Fruit fly (Drosophila melanogaster) whole organism, prepupa: ENCODE measurements around the gene CG11977.
A peak's percentile ranks its signal among the peaks of the same experiment; 100 is the strongest.

Experiments
- CG10631 ChIP-seq: fragments of 200-800 bp; sonication (Bioruptor generic); optimal IDR thresholded peaks from 2 replicates; lab custom pipeline; 2016; ENCODE audit warnings: missing biosample characterization, missing genetic modification characterization
- CG10669 ChIP-seq: fragments of 200-800 bp; sonication (Bioruptor generic); optimal IDR thresholded peaks from 3 replicates; lab custom pipeline; 2018; ENCODE audit warnings: missing biosample characterization, mild to moderate bottlenecking, missing genetic modification characterization, moderate library complexity
- CG11294 ChIP-seq: fragments of 200-800 bp; sonication (Bioruptor generic); IDR thresholded peaks from 2 replicates; pipeline ENCODE4 v1.3.6; 2022; ENCODE audit warnings: missing biosample characterization, missing genetic modification characterization
- CG11762 ChIP-seq: fragments of 200-800 bp; sonication (Bioruptor generic); optimal IDR thresholded peaks from 3 replicates; lab custom pipeline; 2016; ENCODE audit warnings: missing biosample characterization, missing genetic modification characterization; ENCODE audit not compliant: insufficient read depth
- CG15336 ChIP-seq: fragments of 200-800 bp; sonication (Bioruptor generic); IDR thresholded peaks from 2 replicates; pipeline ENCODE4 v1.3.6; 2022; ENCODE audit warnings: missing biosample characterization, missing genetic modification characterization
- CG1621 ChIP-seq: fragments of 200-800 bp; sonication (Bioruptor generic); optimal IDR thresholded peaks from 3 replicates; lab custom pipeline; 2018; ENCODE audit warnings: missing biosample characterization, mild to moderate bottlenecking, missing genetic modification characterization
- CG16779 ChIP-seq: fragments of 200-800 bp; sonication (Bioruptor generic); optimal IDR thresholded peaks from 3 replicates; lab custom pipeline; 2017; ENCODE audit warnings: missing biosample characterization, mild to moderate bottlenecking, missing genetic modification characterization
- CG3032 ChIP-seq: fragments of 200-800 bp; optimal IDR thresholded peaks from 2 replicates; lab custom pipeline; 2019; ENCODE audit warnings: missing biosample characterization, mild to moderate bottlenecking, missing genetic modification characterization, moderate library complexity
- CG31627 ChIP-seq: fragments of 200-800 bp; sonication (Bioruptor generic); optimal IDR thresholded peaks from 3 replicates; lab custom pipeline; 2016; ENCODE audit warnings: missing biosample characterization, missing genetic modification characterization
- CG32006 ChIP-seq: fragments of 200-800 bp; sonication (Bioruptor generic); optimal IDR thresholded peaks from 3 replicates; lab custom pipeline; 2017; ENCODE audit warnings: missing biosample characterization, mild to moderate bottlenecking, missing genetic modification characterization
- CG34406 ChIP-seq: fragments of 200-800 bp; sonication (Bioruptor generic); optimal IDR thresholded peaks from 3 replicates; lab custom pipeline; 2016; ENCODE audit warnings: missing biosample characterization, missing genetic modification characterization
- CG3919 ChIP-seq: fragments of 200-800 bp; sonication (Bioruptor generic); optimal IDR thresholded peaks from 3 replicates; lab custom pipeline; 2016; ENCODE audit warnings: missing biosample characterization, missing genetic modification characterization
- CG4318 ChIP-seq: fragments of 200-800 bp; sonication (Bioruptor generic); optimal IDR thresholded peaks from 3 replicates; lab custom pipeline; 2017; ENCODE audit warnings: missing biosample characterization, mild to moderate bottlenecking, missing genetic modification characterization
- CG6163 ChIP-seq: fragments of 200-800 bp; sonication (Bioruptor generic); IDR thresholded peaks from 3 replicates; pipeline ENCODE4 v1.3.6; 2022; ENCODE audit warnings: missing biosample characterization, missing genetic modification characterization
- CG6276 ChIP-seq: fragments of 200-800 bp; sonication (Bioruptor generic); optimal IDR thresholded peaks from 2 replicates; lab custom pipeline; 2017; ENCODE audit warnings: missing biosample characterization, mild to moderate bottlenecking, missing genetic modification characterization
- CG6808 ChIP-seq: fragments of 200-800 bp; sonication (Bioruptor generic); optimal IDR thresholded peaks from 3 replicates; lab custom pipeline; 2017; ENCODE audit warnings: missing biosample characterization, missing genetic modification characterization, mild to moderate bottlenecking, moderate library complexity, missing genetic modification reagents
- CG6854 ChIP-seq: fragments of 200-800 bp; sonication (Bioruptor generic); optimal IDR thresholded peaks from 2 replicates; lab custom pipeline; 2017; ENCODE audit warnings: missing biosample characterization, mild to moderate bottlenecking, missing genetic modification characterization
- CG7368 ChIP-seq: fragments of 200-800 bp; sonication (Bioruptor generic); optimal IDR thresholded peaks from 3 replicates; lab custom pipeline; 2016; ENCODE audit warnings: missing biosample characterization, missing genetic modification characterization
- CG8119 ChIP-seq: fragments of 200-800 bp; sonication (Bioruptor generic); IDR thresholded peaks from 3 replicates; pipeline ENCODE4 v1.3.6; 2022; ENCODE audit warnings: missing biosample characterization, missing genetic modification characterization
- CG8319 ChIP-seq: fragments of 200-800 bp; sonication (Bioruptor generic); optimal IDR thresholded peaks from 3 replicates; lab custom pipeline; 2016; ENCODE audit warnings: missing biosample characterization, missing genetic modification characterization
- CG8632 ChIP-seq: fragments of 200-800 bp; sonication (Bioruptor generic); optimal IDR thresholded peaks from 3 replicates; lab custom pipeline; 2016; ENCODE audit warnings: missing biosample characterization, missing genetic modification characterization
- CG9139 ChIP-seq: fragments of 200-800 bp; sonication (Bioruptor generic); optimal IDR thresholded peaks from 3 replicates; lab custom pipeline; 2017; ENCODE audit warnings: missing biosample characterization, mild to moderate bottlenecking, missing genetic modification characterization
- Eip75B ChIP-seq: fragments of 200-800 bp; sonication (Bioruptor generic); optimal IDR thresholded peaks from 3 replicates; lab custom pipeline; 2016; ENCODE audit warnings: missing biosample characterization, missing genetic modification characterization
- Eip78C ChIP-seq: fragments of 200-800 bp; sonication (Bioruptor generic); peaks from one replicate; lab custom pipeline; 2016; ENCODE audit warnings: missing biosample characterization, missing genetic modification characterization
- Eip93F ChIP-seq: fragments of 200-800 bp; sonication (Bioruptor generic); optimal IDR thresholded peaks from 2 replicates; lab custom pipeline; 2016; ENCODE audit warnings: missing biosample characterization, mild to moderate bottlenecking, missing genetic modification characterization
- Ets21C ChIP-seq: fragments of 200-800 bp; sonication (Bioruptor generic); optimal IDR thresholded peaks from 3 replicates; lab custom pipeline; 2016; ENCODE audit warnings: missing biosample characterization, missing genetic modification characterization
- Ets96B ChIP-seq: fragments of 200-800 bp; optimal IDR thresholded peaks from 2 replicates; lab custom pipeline; 2019; ENCODE audit warnings: missing biosample characterization, mild to moderate bottlenecking, missing genetic modification characterization, moderate library complexity
- Gug ChIP-seq: fragments of 200-800 bp; sonication (Bioruptor generic); IDR thresholded peaks from 2 replicates; pipeline ENCODE4 v1.3.6; 2022; ENCODE audit warnings: missing biosample characterization, missing genetic modification characterization
- Hr39 ChIP-seq: fragments of 200-800 bp; sonication (Bioruptor generic); optimal IDR thresholded peaks from 2 replicates; lab custom pipeline; 2016; ENCODE audit warnings: missing biosample characterization, missing genetic modification characterization
- Hr4 ChIP-seq: fragments of 200-800 bp; sonication (Bioruptor generic); optimal IDR thresholded peaks from 3 replicates; lab custom pipeline; 2016; ENCODE audit warnings: missing biosample characterization, missing genetic modification characterization
- Lpt ChIP-seq: fragments of 200-800 bp; sonication (Bioruptor generic); optimal IDR thresholded peaks from 3 replicates; lab custom pipeline; 2016; ENCODE audit warnings: missing biosample characterization, missing genetic modification characterization
- Met ChIP-seq: fragments of 200-800 bp; sonication (Bioruptor generic); optimal IDR thresholded peaks from 3 replicates; lab custom pipeline; 2016; ENCODE audit warnings: missing biosample characterization, missing genetic modification characterization
- OdsH ChIP-seq: fragments of 200-800 bp; sonication (Bioruptor generic); optimal IDR thresholded peaks from 3 replicates; lab custom pipeline; 2016; ENCODE audit warnings: missing biosample characterization, missing genetic modification characterization
- Smox ChIP-seq: fragments of 200-800 bp; sonication (Bioruptor generic); optimal IDR thresholded peaks from 3 replicates; lab custom pipeline; 2016; ENCODE audit warnings: missing biosample characterization, missing genetic modification characterization
- Sox102F ChIP-seq: fragments of 200-800 bp; sonication (Bioruptor generic); optimal IDR thresholded peaks from 2 replicates; lab custom pipeline; 2016; ENCODE audit warnings: missing biosample characterization, mild to moderate bottlenecking, missing genetic modification characterization
- Sox15 ChIP-seq: fragments of 200-800 bp; sonication (Bioruptor generic); optimal IDR thresholded peaks from 3 replicates; lab custom pipeline; 2016; ENCODE audit warnings: missing biosample characterization, missing genetic modification characterization
- achi ChIP-seq: fragments of 200-800 bp; sonication (Bioruptor generic); optimal IDR thresholded peaks from 3 replicates; lab custom pipeline; 2016; ENCODE audit warnings: missing biosample characterization, missing genetic modification characterization
- acj6 ChIP-seq: fragments of 200-800 bp; sonication (Bioruptor generic); optimal IDR thresholded peaks from 3 replicates; lab custom pipeline; 2016; ENCODE audit warnings: missing biosample characterization, missing genetic modification characterization
- dac ChIP-seq: fragments of 200-800 bp; sonication (Bioruptor generic); optimal IDR thresholded peaks from 2 replicates; lab custom pipeline; 2017; ENCODE audit warnings: missing biosample characterization, mild to moderate bottlenecking, missing genetic modification characterization
- dsx ChIP-seq: fragments of 200-800 bp; optimal IDR thresholded peaks from 3 replicates; lab custom pipeline; 2019; ENCODE audit warnings: missing biosample characterization, mild to moderate bottlenecking, missing genetic modification characterization, moderate library complexity; ENCODE audit not compliant: poor library complexity, severe bottlenecking
- eg ChIP-seq: fragments of 200-800 bp; sonication (Bioruptor generic); IDR thresholded peaks from 3 replicates; pipeline ENCODE4 v1.3.6; 2022; ENCODE audit warnings: missing biosample characterization, missing genetic modification characterization
- fd59A ChIP-seq: fragments of 200-800 bp; sonication (Bioruptor generic); optimal IDR thresholded peaks from 2 replicates; lab custom pipeline; 2017; ENCODE audit warnings: missing biosample characterization, mild to moderate bottlenecking, missing genetic modification characterization, missing genetic modification reagents
- fd85E ChIP-seq: fragments of 200-800 bp; sonication (Bioruptor generic); optimal IDR thresholded peaks from 3 replicates; lab custom pipeline; 2016; ENCODE audit warnings: missing biosample characterization, missing genetic modification characterization
- lz ChIP-seq: fragments of 200-800 bp; sonication (Bioruptor generic); optimal IDR thresholded peaks from 3 replicates; lab custom pipeline; 2016; ENCODE audit warnings: missing biosample characterization, missing genetic modification characterization
- net ChIP-seq: fragments of 200-800 bp; sonication (Bioruptor generic); optimal IDR thresholded peaks from 3 replicates; lab custom pipeline; 2016; ENCODE audit warnings: missing biosample characterization, missing genetic modification characterization
- pdm3 ChIP-seq: fragments of 200-800 bp; sonication (Bioruptor generic); optimal IDR thresholded peaks from 3 replicates; lab custom pipeline; 2016; ENCODE audit warnings: missing biosample characterization, missing genetic modification characterization
- salr ChIP-seq, 2 experiments: fragments of 200-800 bp; sonication (Bioruptor generic); optimal IDR thresholded peaks; 3 replicates each; lab custom pipeline; 2016 to 2018; ENCODE audit warnings: missing biosample characterization in 2 of 2, missing genetic modification characterization in 2 of 2, mild to moderate bottlenecking in 1 of 2
- ss ChIP-seq, 2 experiments: fragments of 200-800 bp; sonication (Bioruptor generic); optimal IDR thresholded peaks; 2 replicates in 1 of 2; 3 replicates in 1 of 2; lab custom pipeline; 2017 to 2018; ENCODE audit warnings: mild to moderate bottlenecking in 2 of 2, missing biosample characterization in 2 of 2, missing genetic modification characterization in 2 of 2, moderate library complexity in 1 of 2
- vri ChIP-seq: fragments of 200-800 bp; sonication (Bioruptor generic); optimal IDR thresholded peaks from 3 replicates; lab custom pipeline; 2016; ENCODE audit warnings: missing biosample characterization, mild to moderate bottlenecking, missing genetic modification characterization

The CG11977 gene

DNA sequence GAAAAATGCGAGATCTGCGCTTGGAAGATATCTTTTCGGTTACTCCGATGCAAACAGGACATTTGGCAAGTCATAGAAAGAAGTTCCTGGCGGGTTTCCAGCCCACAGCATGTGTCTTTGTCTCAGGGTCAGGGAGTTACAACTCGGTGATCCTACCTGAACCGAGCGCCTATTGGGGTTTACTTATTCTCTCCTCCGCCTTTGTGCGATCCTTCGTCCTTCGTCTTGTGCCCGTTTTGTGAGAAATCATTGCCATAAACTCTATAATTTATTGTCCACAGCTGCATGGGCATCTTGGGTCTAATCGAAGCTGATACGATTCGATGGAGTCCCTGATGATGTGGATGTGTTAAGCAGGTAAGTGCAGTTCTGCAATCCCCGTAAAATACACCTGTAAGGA lies 40.4 kb downstream of the CG11977 start:
- no peak for TF ChIP-seq CG4318 (GFP tag; lab: Kevin White, UChicago)
- no peak for TF ChIP-seq CG15336 (GFP tag; lab: Robert Waterston, UW)
- TF ChIP-seq Ets21C (GFP tag; lab: Kevin White, UChicago), result no peak
- TF ChIP-seq Sox102F (GFP tag; lab: Kevin White, UChicago), result no peak
- TF ChIP-seq CG6854 (GFP tag; lab: Kevin White, UChicago), result no peak
- TF ChIP-seq CG8319 (GFP tag; lab: Kevin White, UChicago), result no peak
- TF ChIP-seq CG32006 (GFP tag; lab: Kevin White, UChicago), result no peak
- no peak for TF ChIP-seq CG11762
- no peak for TF ChIP-seq lz (GFP tag; lab: Kevin White, UChicago)
- no peak for TF ChIP-seq Sox15
- no peak for TF ChIP-seq eg (GFP tag; lab: Robert Waterston, UW)

DNA sequence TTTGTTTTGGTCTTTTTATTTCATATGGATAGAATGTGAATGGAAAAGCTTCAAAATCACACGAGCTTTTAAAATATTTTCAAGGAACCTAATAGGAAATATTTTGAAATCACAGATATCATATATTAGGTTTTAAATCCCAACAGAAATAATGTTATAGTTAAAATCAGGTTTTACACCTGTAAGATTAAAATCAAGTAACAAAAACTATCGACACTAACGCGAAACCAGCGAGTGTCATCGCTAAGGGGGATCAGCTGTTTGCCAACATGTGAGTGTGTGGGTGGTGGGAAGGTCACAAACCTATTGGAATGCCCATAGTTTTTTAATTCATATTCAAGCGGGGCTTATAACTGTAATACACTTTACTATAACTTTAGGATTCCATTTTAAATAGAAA lies 41.2 kb downstream of the CG11977 start, which contains the start of gene hyx:
hyx (plus strand) TSS at position 109 of the 400 bp plus-strand sequence.
- no peak for TF ChIP-seq dac (GFP tag; lab: Kevin White, UChicago)
- no peak for TF ChIP-seq Ets96B (tag; lab: Kevin White, UChicago)
- no peak for TF ChIP-seq CG6163 (GFP tag; lab: Robert Waterston, UW)
- peak; percentile 30 for TF ChIP-seq acj6 (GFP tag; lab: Kevin White, UChicago)
- TF ChIP-seq CG16779, result no peak
- no peak for TF ChIP-seq CG9139
- no peak for TF ChIP-seq CG8632 (GFP tag; lab: Kevin White, UChicago)
- TF ChIP-seq CG15336 (GFP tag; lab: Robert Waterston, UW), result peak; percentile 19; the same call in 1 of the 2 replicates
- TF ChIP-seq CG11762, result no peak
- TF ChIP-seq CG31627 (GFP tag; lab: Kevin White, UChicago), result peak; percentile 20
- no peak for TF ChIP-seq Gug (GFP tag; lab: Robert Waterston, UW)
- TF ChIP-seq Met (GFP tag; lab: Kevin White, UChicago), result no peak
- TF ChIP-seq CG32006 (GFP tag; lab: Kevin White, UChicago), result no peak
- TF ChIP-seq Ets21C (GFP tag; lab: Kevin White, UChicago), result no peak
- no peak for TF ChIP-seq net (GFP tag; lab: Kevin White, UChicago)
- no peak for TF ChIP-seq pdm3 (GFP tag; lab: Kevin White, UChicago)
- no peak for TF ChIP-seq ss (GFP tag; optimal IDR thresholded peaks at IDR 0.05; lab: Kevin White, UChicago)
- TF ChIP-seq CG3032 (tag; lab: Kevin White, UChicago), result peak; percentile 36
- no peak for TF ChIP-seq CG8319 (GFP tag; lab: Kevin White, UChicago)
- no peak for TF ChIP-seq fd85E (GFP tag; lab: Kevin White, UChicago)
- TF ChIP-seq Sox15, result no peak
- no peak for TF ChIP-seq vri
- TF ChIP-seq CG10631 (GFP tag; lab: Kevin White, UChicago), result peak; percentile 1
- peak; percentile 81 for TF ChIP-seq Eip78C
- no peak for TF ChIP-seq CG6854 (GFP tag; lab: Kevin White, UChicago)
- no peak for TF ChIP-seq CG1621 (tag; lab: Kevin White, UChicago)
- TF ChIP-seq dsx (GFP tag; lab: Kevin White, UChicago), result no peak
- TF ChIP-seq CG6808 (GFP tag; lab: Kevin White, UChicago), result no peak
- TF ChIP-seq CG10669 (GFP tag; lab: Kevin White, UChicago), result no peak
- no peak for TF ChIP-seq OdsH (GFP tag; lab: Kevin White, UChicago)
- TF ChIP-seq Eip93F (GFP tag; lab: Kevin White, UChicago), result no peak
- TF ChIP-seq fd59A (GFP tag; lab: Kevin White, UChicago), result no peak
- peak; percentile 36 for TF ChIP-seq Eip75B (GFP tag; lab: Kevin White, UChicago)
- TF ChIP-seq achi (GFP tag; lab: Kevin White, UChicago), result peak; percentile 2
- TF ChIP-seq Smox (GFP tag; lab: Kevin White, UChicago), result no peak
- TF ChIP-seq CG6276 (GFP tag; lab: Kevin White, UChicago), result no peak
- TF ChIP-seq Lpt (GFP tag; lab: Kevin White, UChicago), result peak; percentile 22
- no peak for TF ChIP-seq CG3919 (GFP tag; lab: Kevin White, UChicago)
- TF ChIP-seq salr (GFP tag; optimal IDR thresholded peaks at IDR 0.05; lab: Kevin White, UChicago), result no peak
- TF ChIP-seq CG7368 (GFP tag; lab: Kevin White, UChicago), result no peak
- peak; percentile 12 for TF ChIP-seq lz (GFP tag; lab: Kevin White, UChicago)
- TF ChIP-seq CG34406 (GFP tag; lab: Kevin White, UChicago), result no peak
- no peak for TF ChIP-seq CG11294 (GFP tag; lab: Robert Waterston, UW)
- TF ChIP-seq CG8119, result no peak
- peak; percentile 53 for TF ChIP-seq Hr4 (GFP tag; lab: Kevin White, UChicago)
- peak; percentile 52 for TF ChIP-seq Hr39
